Worm (Caenorhabditis elegans) whole organism, young adult: ENCODE results near the gene F29B9.1.
A peak's percentile ranks its signal among the peaks of the same experiment; 100 is the strongest.

ENCODE experiments used
- B0019.2 ChIP-seq: fragments of 200-800 bp; sonication (Bioruptor generic); conservative IDR thresholded peaks from 2 replicates; pipeline ENCODE4 v1.3.6; 2022; ENCODE audit warnings: missing genetic modification reagents, missing genetic modification characterization, missing compliant biosample characterization
- B0035.1 ChIP-seq: sonication (generic microtip); optimal IDR thresholded peaks from 2 replicates; lab custom pipeline; 2016; ENCODE audit warnings: missing genetic modification characterization, mild to moderate bottlenecking, missing compliant biosample characterization, missing genotype, missing genetic modification reagents
- B0336.3 ChIP-seq: fragments of 200-800 bp; sonication (Bioruptor generic); IDR thresholded peaks from 2 replicates; pipeline ENCODE4 v1.3.6; 2022; ENCODE audit warnings: missing genetic modification characterization, missing compliant biosample characterization
- F55B11.4 ChIP-seq: sonication (generic microtip); optimal IDR thresholded peaks from 2 replicates; lab custom pipeline; 2016; ENCODE audit warnings: missing compliant biosample characterization, missing genetic modification characterization, borderline replicate concordance; ENCODE audit not compliant: insufficient read depth
- T07F8.4 ChIP-seq: sonication (generic microtip); optimal IDR thresholded peaks from 2 replicates; lab custom pipeline; 2016; ENCODE audit warnings: mild to moderate bottlenecking, missing genetic modification characterization, moderate library complexity, missing compliant biosample characterization
- Y56A3A.18 ChIP-seq: fragments of 200-800 bp; sonication (Bioruptor generic); IDR thresholded peaks from 2 replicates; pipeline ENCODE4 v1.3.6; 2022; ENCODE audit warnings: missing genetic modification reagents, missing genetic modification characterization, missing compliant biosample characterization
- Y79H2A.3 ChIP-seq: fragments of 200-800 bp; sonication (Bioruptor generic); conservative IDR thresholded peaks from 2 replicates; pipeline ENCODE4 v1.3.6; 2022; ENCODE audit warnings: missing genetic modification reagents, missing genetic modification characterization, missing compliant biosample characterization
- Y95B8A.8 ChIP-seq: fragments of 200-800 bp; sonication (Bioruptor generic); IDR thresholded peaks from 2 replicates; pipeline ENCODE4 v1.3.6; 2022; ENCODE audit warnings: missing genetic modification reagents, missing genetic modification characterization, missing compliant biosample characterization
- aptf-3 ChIP-seq: fragments of 200-800 bp; sonication (Bioruptor generic); IDR thresholded peaks from 2 replicates; pipeline ENCODE4 v1.3.6; 2022; ENCODE audit warnings: missing genetic modification characterization, missing compliant biosample characterization
- cebp-1 ChIP-seq, 2 experiments: fragments of 200-800 bp in 1 of 2; sonication (Bioruptor generic) in 1 of 2; sonication (generic microtip) in 1 of 2; IDR thresholded peaks in 1 of 2; optimal IDR thresholded peaks in 1 of 2; 2 replicates each; pipeline versions ENCODE4 v1.3.6 to Lab custom; 2017 to 2022; ENCODE audit warnings: missing compliant biosample characterization in 2 of 2, missing genetic modification characterization in 2 of 2, mild to moderate bottlenecking in 1 of 2, missing genetic modification reagents in 1 of 2, moderate library complexity in 1 of 2
- ceh-27 ChIP-seq: fragments of 200-800 bp; sonication (Bioruptor generic); optimal IDR thresholded peaks from 2 replicates; lab custom pipeline; 2018; ENCODE audit warnings: mild to moderate bottlenecking, missing genetic modification characterization, moderate library complexity, missing compliant biosample characterization
- ceh-40 ChIP-seq: fragments of 200-800 bp; sonication (Bioruptor generic); IDR thresholded peaks from 2 replicates; pipeline ENCODE4 v1.3.6; 2022; ENCODE audit warnings: missing genetic modification characterization, missing compliant biosample characterization
- ceh-91 ChIP-seq: fragments of 200-800 bp; sonication (Bioruptor generic); IDR thresholded peaks from 2 replicates; pipeline ENCODE4 v1.3.6; 2022; ENCODE audit warnings: missing genetic modification reagents, missing genetic modification characterization, missing compliant biosample characterization
- die-1 ChIP-seq: sonication (generic microtip); optimal IDR thresholded peaks from 2 replicates; lab custom pipeline; 2016; ENCODE audit warnings: missing genotype, mild to moderate bottlenecking, missing genetic modification characterization, missing compliant biosample characterization
- dox-1 ChIP-seq: fragments of 200-800 bp; sonication (Bioruptor generic); IDR thresholded peaks from 2 replicates; pipeline ENCODE4 v1.3.6; 2022; ENCODE audit warnings: missing genetic modification reagents, missing genetic modification characterization, missing compliant biosample characterization
- dpff-1 ChIP-seq: sonication (generic microtip); optimal IDR thresholded peaks from 2 replicates; lab custom pipeline; 2017; ENCODE audit warnings: mild to moderate bottlenecking, missing genetic modification characterization, missing compliant biosample characterization
- dpl-1 ChIP-seq: fragments of 150-350 bp; optimal IDR thresholded peaks from 2 replicates; lab custom pipeline; 2014; ENCODE audit warnings: missing biosample characterization, missing genetic modification reagents, missing genetic modification characterization
- egl-18 ChIP-seq: fragments of 200-800 bp; sonication (Bioruptor generic); IDR thresholded peaks from 2 replicates; pipeline ENCODE4 v1.3.6; 2022; ENCODE audit warnings: missing genetic modification reagents, missing genetic modification characterization, missing compliant biosample characterization
- egl-44 ChIP-seq: fragments of 200-800 bp; sonication (Bioruptor generic); IDR thresholded peaks from 2 replicates; pipeline ENCODE4 v1.3.6; 2022; ENCODE audit warnings: missing genetic modification reagents, missing genetic modification characterization, missing compliant biosample characterization
- fkh-3 ChIP-seq: sonication (generic microtip); optimal IDR thresholded peaks from 2 replicates; lab custom pipeline; 2016; ENCODE audit warnings: mild to moderate bottlenecking, missing genetic modification characterization, missing compliant biosample characterization
- him-1 ChIP-seq: sonication (generic microtip); optimal IDR thresholded peaks from 2 replicates; lab custom pipeline; 2016; ENCODE audit warnings: missing genotype, missing genetic modification reagents, missing genetic modification characterization, missing compliant biosample characterization
- hmg-1.2 ChIP-seq: fragments of 200-800 bp; sonication (Bioruptor generic); IDR thresholded peaks from 2 replicates; pipeline ENCODE4 v1.3.6; 2022; ENCODE audit warnings: missing genetic modification reagents, missing genetic modification characterization, missing compliant biosample characterization
- hmg-20 ChIP-seq: fragments of 200-800 bp; sonication (Bioruptor generic); IDR thresholded peaks from 2 replicates; pipeline ENCODE4 v1.3.6; 2022; ENCODE audit warnings: missing genetic modification reagents, missing genetic modification characterization, missing compliant biosample characterization
- hrde-1 ChIP-seq: sonication (generic microtip); optimal IDR thresholded peaks from 2 replicates; lab custom pipeline; 2016; ENCODE audit warnings: missing genetic modification characterization, mild to moderate bottlenecking, missing compliant biosample characterization, moderate library complexity, missing genotype, missing genetic modification reagents, borderline replicate concordance
- madf-10 ChIP-seq: sonication (generic microtip); optimal IDR thresholded peaks from 2 replicates; lab custom pipeline; 2016; ENCODE audit warnings: mild to moderate bottlenecking, missing genetic modification characterization, missing compliant biosample characterization
- madf-6 ChIP-seq: fragments of 200-800 bp; sonication (Bioruptor generic); IDR thresholded peaks from 2 replicates; pipeline ENCODE4 v1.3.6; 2022; ENCODE audit warnings: missing genetic modification reagents, missing genetic modification characterization, missing compliant biosample characterization
- madf-8 ChIP-seq: fragments of 200-800 bp; sonication (Bioruptor generic); conservative IDR thresholded peaks from 2 replicates; pipeline ENCODE4 v1.3.6; 2022; ENCODE audit warnings: missing genetic modification reagents, missing genetic modification characterization, missing compliant biosample characterization
- mcd-1 ChIP-seq: fragments of 200-800 bp; sonication (Bioruptor generic); IDR thresholded peaks from 2 replicates; pipeline ENCODE4 v1.3.6; 2022; ENCODE audit warnings: missing genetic modification reagents, missing genetic modification characterization, missing compliant biosample characterization
- nfya-1 ChIP-seq: sonication (generic microtip); optimal IDR thresholded peaks from 2 replicates; lab custom pipeline; 2017; ENCODE audit warnings: antibody characterized with exemption, missing compliant biosample characterization, missing genetic modification characterization, borderline replicate concordance; ENCODE audit not compliant: insufficient read depth
- nhr-120 ChIP-seq: fragments of 200-800 bp; sonication (Bioruptor generic); IDR thresholded peaks from 2 replicates; pipeline ENCODE4 v1.3.6; 2022; ENCODE audit warnings: missing genetic modification characterization, missing compliant biosample characterization
- nhr-90 ChIP-seq: sonication (generic microtip); optimal IDR thresholded peaks from 2 replicates; lab custom pipeline; 2016; ENCODE audit warnings: missing genotype, mild to moderate bottlenecking, missing genetic modification characterization, missing compliant biosample characterization
- pbrm-1 ChIP-seq: fragments of 200-800 bp; sonication (Bioruptor generic); IDR thresholded peaks from 2 replicates; pipeline ENCODE4 v1.3.6; 2022; ENCODE audit warnings: missing genetic modification reagents, missing genetic modification characterization, missing compliant biosample characterization
- rcor-1 ChIP-seq: fragments of 200-800 bp; sonication (Bioruptor generic); IDR thresholded peaks from 2 replicates; pipeline ENCODE4 v1.3.6; 2022; ENCODE audit warnings: missing genetic modification reagents, missing genetic modification characterization, missing compliant biosample characterization
- snpc-1.3 ChIP-seq: sonication (generic microtip); optimal IDR thresholded peaks from 2 replicates; lab custom pipeline; 2017; ENCODE audit warnings: missing genetic modification characterization, mild to moderate bottlenecking, missing compliant biosample characterization, antibody characterized with exemption, moderate library complexity, missing genotype, missing genetic modification reagents; ENCODE audit not compliant: insufficient read depth
- snpc-3.4 ChIP-seq: sonication (generic microtip); optimal IDR thresholded peaks from 2 replicates; lab custom pipeline; 2017; ENCODE audit warnings: missing genetic modification characterization, mild to moderate bottlenecking, missing compliant biosample characterization, antibody characterized with exemption, moderate library complexity, missing genotype, missing genetic modification reagents
- tlf-1 ChIP-seq: fragments of 200-800 bp; sonication (Bioruptor generic); optimal IDR thresholded peaks from 2 replicates; lab custom pipeline; 2018; ENCODE audit warnings: mild to moderate bottlenecking, missing genetic modification characterization, missing compliant biosample characterization
- unc-62 ChIP-seq: fragments of 150-350 bp; optimal IDR thresholded peaks from 2 replicates; lab custom pipeline; 2014; ENCODE audit warnings: missing biosample characterization, missing genetic modification reagents, missing genetic modification characterization
- xnd-1 ChIP-seq: sonication (generic microtip); optimal IDR thresholded peaks from 2 replicates; lab custom pipeline; 2016; ENCODE audit warnings: missing genotype, missing genetic modification reagents, missing genetic modification characterization, missing compliant biosample characterization
- zim-3 ChIP-seq: sonication (generic microtip); optimal IDR thresholded peaks from 2 replicates; lab custom pipeline; 2017; ENCODE audit warnings: mild to moderate bottlenecking, missing genetic modification characterization, moderate library complexity, missing compliant biosample characterization
- ztf-22 ChIP-seq: fragments of 200-800 bp; sonication (Bioruptor generic); optimal IDR thresholded peaks from 2 replicates; lab custom pipeline; 2018; ENCODE audit warnings: mild to moderate bottlenecking, missing genetic modification characterization, moderate library complexity, missing compliant biosample characterization
- ztf-28 ChIP-seq: fragments of 200-800 bp; sonication (Bioruptor generic); IDR thresholded peaks from 2 replicates; pipeline ENCODE4 v1.3.6; 2022; ENCODE audit warnings: missing genetic modification reagents, missing genetic modification characterization, missing compliant biosample characterization
- ztf-6 ChIP-seq: fragments of 200-800 bp; sonication (Bioruptor generic); IDR thresholded peaks from 2 replicates; pipeline ENCODE4 v1.3.6; 2022; ENCODE audit warnings: missing genetic modification reagents, missing genetic modification characterization, missing compliant biosample characterization

F29B9.1 gene

DNA sequence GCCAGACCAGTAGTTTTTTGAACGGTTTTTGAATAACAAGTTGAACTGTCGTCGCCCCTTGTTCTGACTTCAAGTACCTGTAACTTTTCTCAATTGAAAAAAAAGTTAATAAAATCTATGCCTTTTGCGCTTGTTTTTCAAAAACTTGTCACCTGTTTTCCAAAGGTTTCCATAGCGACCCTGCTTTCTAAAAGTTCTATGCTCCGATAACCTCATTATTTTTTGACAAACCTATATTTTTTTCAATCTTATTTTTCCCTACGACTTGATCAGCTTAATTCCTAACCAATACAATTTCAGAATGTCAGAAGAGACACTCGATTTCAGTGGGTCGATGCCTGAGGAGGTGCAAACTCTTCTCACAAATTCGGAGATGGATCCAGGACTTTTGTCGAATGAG lies 17.8 kb upstream of the F29B9.1 start, which contains the start of gene F29B9.8:
F29B9.8 (plus strand) TSS at position 301 of the 400 bp plus-strand sequence.
- TF ChIP-seq aptf-3 (GFP tag; lab: Robert Waterston, UW): no peak

DNA sequence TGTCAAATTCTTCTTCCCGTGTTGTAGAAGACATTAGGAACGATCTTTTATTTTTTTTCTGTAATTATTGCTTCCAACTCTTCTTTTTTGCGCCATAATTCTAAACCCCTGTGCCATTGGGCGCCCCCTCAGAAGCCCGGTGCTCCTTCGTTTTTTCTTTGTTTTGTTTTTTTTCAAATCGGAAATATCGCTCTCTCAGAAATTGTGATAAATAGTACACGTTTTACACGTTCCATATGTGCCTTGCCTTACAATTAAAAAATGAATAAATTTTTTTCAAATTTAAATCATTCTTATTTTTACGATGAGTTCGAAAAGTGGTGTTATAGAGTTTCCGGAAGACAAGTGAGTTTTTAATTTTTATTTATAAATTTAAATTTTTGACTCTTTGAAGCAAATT lies 15.7 kb upstream of the F29B9.1 start, which contains the start of gene F29B9.7:
F29B9.7 (plus strand) TSS at position 301 of the 400 bp plus-strand sequence.
- TF ChIP-seq ceh-40 (GFP tag; lab: Robert Waterston, UW) (no peak), nfya-1 (tag; lab: Kevin White, UChicago) (no peak), madf-6 (GFP tag; lab: Robert Waterston, UW) (no peak), hmg-20 (GFP tag; lab: Robert Waterston, UW) (no peak), unc-62 (GFP tag; lab: Kevin White, UChicago) (no peak), egl-18 (GFP tag; lab: Robert Waterston, UW) (no peak), Y79H2A.3 (GFP tag; lab: Robert Waterston, UW) (no peak), xnd-1 (tag; lab: Kevin White, UChicago) (no peak), pbrm-1 (GFP tag; lab: Robert Waterston, UW) (no peak), F55B11.4 (tag; lab: Kevin White, UChicago) (no peak), dpl-1 (GFP tag; lab: Kevin White, UChicago) (no peak), rcor-1 (GFP tag; lab: Robert Waterston, UW) (no peak), dpff-1 (tag; lab: Kevin White, UChicago) (no peak)
- TF ChIP-seq, all 124 proteins: peak for 0

DNA sequence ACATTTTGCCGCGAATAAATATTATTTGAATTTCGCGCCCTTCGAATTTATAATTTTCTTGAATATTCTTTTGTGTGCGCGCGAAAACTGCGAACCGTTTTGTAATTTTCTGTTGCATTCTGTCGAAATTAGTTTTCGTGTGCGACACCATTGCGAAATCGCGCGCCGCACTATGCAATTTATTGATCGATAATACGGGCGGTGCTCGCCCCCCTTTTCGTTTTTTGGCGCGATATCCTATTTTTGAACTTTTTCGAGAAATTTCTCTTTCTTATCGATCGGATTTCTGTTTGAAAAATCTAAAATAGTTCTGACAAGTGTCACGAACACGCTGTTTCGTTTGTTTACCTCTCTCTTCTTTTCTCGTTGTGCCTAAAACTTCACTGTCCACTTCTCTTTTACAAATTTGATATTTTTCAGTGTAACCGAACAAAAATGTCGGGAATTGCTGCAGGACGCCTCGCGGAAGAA lies 14.5 kb upstream of the F29B9.1 start, which contains the start of gene ubc-9:
ubc-9 (plus strand) TSS at position 421 of the 471 bp plus-strand sequence.
- TF ChIP-seq Y56A3A.18 (no peak), ceh-27 (GFP tag; lab: Kevin White, UChicago) (peak; percentile 17), B0336.3 (peak; percentile 81), fkh-3 (no peak), zim-3 (tag; lab: Kevin White, UChicago) (no peak), ztf-6 (GFP tag; lab: Robert Waterston, UW) (no peak), ceh-91 (GFP tag; lab: Robert Waterston, UW) (peak; percentile 83), egl-44 (GFP tag; lab: Robert Waterston, UW) (no peak), madf-8 (GFP tag; lab: Robert Waterston, UW) (peak; percentile 90), B0019.2 (GFP tag; lab: Robert Waterston, UW) (0 out of 2 replicates have a peak, but pooled peaks have one; percentile 24), madf-10 (tag; lab: Kevin White, UChicago) (peak; percentile 92), nhr-90 (tag; lab: Kevin White, UChicago) (peak; percentile 6), hmg-1.2 (GFP tag; lab: Robert Waterston, UW) (peak; percentile 67), nhr-120 (GFP tag; lab: Robert Waterston, UW) (no peak), Y95B8A.8 (GFP tag; lab: Robert Waterston, UW) (peak; percentile 58; the same call in 1 of the 2 replicates), F55B11.4 (tag; lab: Kevin White, UChicago) (no peak), him-1 (tag; lab: Kevin White, UChicago) (peak; percentile 18), unc-62 (GFP tag; lab: Kevin White, UChicago) (no peak), dox-1 (GFP tag; lab: Robert Waterston, UW) (peak; percentile 92), die-1 (tag; lab: Kevin White, UChicago) (peak; percentile 1), tlf-1 (GFP tag; lab: Kevin White, UChicago) (peak; percentile 93), hmg-20 (GFP tag; lab: Robert Waterston, UW) (no peak), egl-18 (GFP tag; lab: Robert Waterston, UW) (no peak), snpc-3.4 (tag; lab: Kevin White, UChicago) (peak; percentile 79), T07F8.4 (tag; lab: Kevin White, UChicago) (no peak), ztf-22 (no peak), mcd-1 (peak; percentile 81), cebp-1 (GFP tag; IDR thresholded peaks at IDR 0.05; lab: Robert Waterston, UW) (peak; percentile 92), cebp-1 (tag; optimal IDR thresholded peaks at IDR 0.05; lab: Kevin White, UChicago) (peak; percentile 99), ztf-28 (GFP tag; lab: Robert Waterston, UW) (no peak), ceh-40 (GFP tag; lab: Robert Waterston, UW) (no peak), dpff-1 (tag; lab: Kevin White, UChicago) (no peak), hrde-1 (tag; lab: Kevin White, UChicago) (peak; percentile 30), snpc-1.3 (tag; lab: Kevin White, UChicago) (peak; percentile 58), B0035.1 (no peak)
